Fruit fly (Drosophila melanogaster) whole organism, embryonic: ENCODE results near the gene cpx.

Experiments used
- Adf1 ChIP-seq: fragments of 200-800 bp; sonication (Bioruptor generic); IDR thresholded peaks from 2 replicates; pipeline ENCODE4 v1.3.6; 2022; ENCODE audit warnings: missing biosample characterization, missing genetic modification characterization
- B-H2 ChIP-seq: fragments of 200-800 bp; sonication (Bioruptor generic); optimal IDR thresholded peaks from 2 replicates; lab custom pipeline; 2018; ENCODE audit warnings: missing biosample characterization, mild to moderate bottlenecking, missing genetic modification characterization
- Bgb ChIP-seq: fragments of 200-800 bp; sonication (Bioruptor generic); IDR thresholded peaks from 2 replicates; pipeline ENCODE4 v1.3.6; 2022; ENCODE audit warnings: missing biosample characterization, missing genetic modification characterization; ENCODE audit not compliant: partially characterized antibody
- CG10321 ChIP-seq: fragments of 200-800 bp; sonication (Bioruptor generic); IDR thresholded peaks from 2 replicates; pipeline ENCODE4 v1.3.6; 2022; ENCODE audit warnings: missing biosample characterization, missing genetic modification characterization
- CG10431 ChIP-seq: fragments of 200-800 bp; sonication (Bioruptor generic); optimal IDR thresholded peaks from 3 replicates; lab custom pipeline; 2018; ENCODE audit warnings: missing biosample characterization, mild to moderate bottlenecking, missing genetic modification characterization
- CG15479 ChIP-seq: fragments of 200-800 bp; sonication (Bioruptor generic); optimal IDR thresholded peaks from 3 replicates; lab custom pipeline; 2019; ENCODE audit warnings: missing biosample characterization, mild to moderate bottlenecking, missing genetic modification characterization, moderate library complexity
- CG1603 ChIP-seq: fragments of 200-800 bp; sonication (Bioruptor generic); optimal IDR thresholded peaks from 2 replicates; lab custom pipeline; 2019; ENCODE audit warnings: missing biosample characterization, mild to moderate bottlenecking, missing genetic modification characterization, moderate library complexity
- CG2199 ChIP-seq: fragments of 200-800 bp; sonication (Bioruptor generic); IDR thresholded peaks from 3 replicates; pipeline ENCODE4 v1.3.6; 2022; ENCODE audit warnings: missing biosample characterization, missing genetic modification characterization
- CG31388 ChIP-seq: fragments of 200-800 bp; sonication (Bioruptor generic); optimal IDR thresholded peaks from 2 replicates; lab custom pipeline; 2016; ENCODE audit warnings: missing biosample characterization, missing genetic modification characterization
- CG32532 ChIP-seq: fragments of 200-800 bp; sonication (Bioruptor generic); IDR thresholded peaks from 2 replicates; pipeline ENCODE4 v1.3.6; 2022; ENCODE audit warnings: missing biosample characterization, missing genetic modification characterization
- CG33557 ChIP-seq: fragments of 200-800 bp; sonication (Bioruptor generic); optimal IDR thresholded peaks from 2 replicates; lab custom pipeline; 2019; ENCODE audit warnings: missing biosample characterization, mild to moderate bottlenecking, missing genetic modification characterization, moderate library complexity
- CG34376 ChIP-seq: fragments of 200-800 bp; sonication (Bioruptor generic); optimal IDR thresholded peaks from 2 replicates; lab custom pipeline; 2018; ENCODE audit warnings: missing biosample characterization, mild to moderate bottlenecking, missing genetic modification characterization
- CG4854 ChIP-seq: fragments of 200-800 bp; sonication (Bioruptor generic); optimal IDR thresholded peaks from 2 replicates; lab custom pipeline; 2016; ENCODE audit warnings: missing biosample characterization, missing genetic modification characterization, inconsistent platforms
- CG5180 ChIP-seq: fragments of 200-800 bp; sonication (Bioruptor generic); optimal IDR thresholded peaks from 3 replicates; lab custom pipeline; 2017; ENCODE audit warnings: missing biosample characterization, missing genetic modification characterization, mild to moderate bottlenecking, moderate library complexity, missing genetic modification reagents
- CG6689 ChIP-seq: fragments of 200-800 bp; sonication (Bioruptor generic); IDR thresholded peaks from 2 replicates; pipeline ENCODE4 v1.3.6; 2022; ENCODE audit warnings: missing biosample characterization, missing genetic modification characterization
- CG6791 ChIP-seq: fragments of 200-800 bp; sonication (Bioruptor generic); IDR thresholded peaks from 3 replicates; pipeline ENCODE4 v1.3.6; 2022; ENCODE audit warnings: missing biosample characterization, missing genetic modification characterization; ENCODE audit not compliant: partially characterized antibody
- CG7839 ChIP-seq: fragments of 200-800 bp; sonication (Bioruptor generic); optimal IDR thresholded peaks from 3 replicates; lab custom pipeline; 2018; ENCODE audit warnings: missing biosample characterization, mild to moderate bottlenecking, missing genetic modification characterization, moderate library complexity
- CG7987 ChIP-seq: fragments of 200-800 bp; sonication (Bioruptor generic); optimal IDR thresholded peaks from 2 replicates; lab custom pipeline; 2018; ENCODE audit warnings: missing biosample characterization, mild to moderate bottlenecking, missing genetic modification characterization, moderate library complexity
- CG8944 ChIP-seq: fragments of 200-800 bp; sonication (Bioruptor generic); optimal IDR thresholded peaks from 3 replicates; lab custom pipeline; 2016; ENCODE audit warnings: missing biosample characterization, missing genetic modification characterization
- CG9727 ChIP-seq: fragments of 200-800 bp; sonication (Bioruptor generic); optimal IDR thresholded peaks from 3 replicates; lab custom pipeline; 2017; ENCODE audit warnings: missing biosample characterization, mild to moderate bottlenecking, missing genetic modification characterization
- Dfd ChIP-seq, 2 experiments: fragments of >200 bp; optimal IDR thresholded peaks; 2 replicates each; lab custom pipeline; 2017; ENCODE audit warnings: missing biosample characterization in 2 of 2, missing genetic modification characterization in 2 of 2
- Ets97D ChIP-seq: fragments of 200-800 bp; sonication (Bioruptor generic); optimal IDR thresholded peaks from 3 replicates; lab custom pipeline; 2016; ENCODE audit warnings: missing biosample characterization, missing genetic modification characterization
- Lhr ChIP-seq: fragments of 200-800 bp; sonication (Bioruptor generic); optimal IDR thresholded peaks from 3 replicates; lab custom pipeline; 2017; ENCODE audit warnings: mild to moderate bottlenecking, missing biosample characterization, missing genetic modification reagents, missing genetic modification characterization
- Mes4 ChIP-seq: fragments of 200-800 bp; sonication (Bioruptor generic); optimal IDR thresholded peaks from 2 replicates; lab custom pipeline; 2016; ENCODE audit warnings: missing biosample characterization, missing genetic modification characterization
- Nf-YA ChIP-seq: fragments of 200-800 bp; sonication (Bioruptor generic); IDR thresholded peaks from 2 replicates; pipeline ENCODE4 v1.3.6; 2022; ENCODE audit warnings: missing biosample characterization, missing genetic modification characterization
- TFAM ChIP-seq: fragments of 200-800 bp; sonication (Bioruptor generic); optimal IDR thresholded peaks from 2 replicates; lab custom pipeline; 2017; ENCODE audit warnings: missing biosample characterization, missing genetic modification characterization, inconsistent platforms
- Vsx1 ChIP-seq: fragments of 200-800 bp; sonication (Bioruptor generic); optimal IDR thresholded peaks from 2 replicates; lab custom pipeline; 2017; ENCODE audit warnings: missing biosample characterization, mild to moderate bottlenecking, missing genetic modification characterization, missing genetic modification reagents
- bowl ChIP-seq: fragments of 200-800 bp; sonication (Bioruptor generic); IDR thresholded peaks from 2 replicates; pipeline ENCODE4 v1.3.6; 2022; ENCODE audit warnings: missing biosample characterization, missing genetic modification characterization
- br ChIP-seq: fragments of >200 bp; optimal IDR thresholded peaks from 2 replicates; lab custom pipeline; 2017
- cas ChIP-seq: fragments of 200-800 bp; sonication (Bioruptor generic); IDR thresholded peaks from 2 replicates; pipeline ENCODE4 v1.3.6; 2022; ENCODE audit warnings: missing biosample characterization, missing genetic modification characterization
- cg ChIP-seq: fragments of 200-800 bp; sonication (Bioruptor generic); optimal IDR thresholded peaks from 3 replicates; lab custom pipeline; 2019; ENCODE audit warnings: missing biosample characterization, mild to moderate bottlenecking, missing genetic modification characterization, moderate library complexity
- crc ChIP-seq: fragments of 200-800 bp; sonication (Bioruptor generic); optimal IDR thresholded peaks from 2 replicates; lab custom pipeline; 2016; ENCODE audit warnings: missing biosample characterization, missing genetic modification characterization
- dan ChIP-seq: fragments of 200-800 bp; sonication (Bioruptor generic); IDR thresholded peaks from 2 replicates; pipeline ENCODE4 v1.3.6; 2022; ENCODE audit warnings: missing biosample characterization, missing genetic modification characterization
- danr ChIP-seq: fragments of 200-800 bp; sonication (Bioruptor generic); IDR thresholded peaks from 2 replicates; pipeline ENCODE4 v1.3.6; 2022; ENCODE audit warnings: missing biosample characterization, missing genetic modification characterization
- dati ChIP-seq: fragments of 200-800 bp; sonication (Bioruptor generic); IDR thresholded peaks from 2 replicates; pipeline ENCODE4 v1.3.6; 2022; ENCODE audit warnings: missing biosample characterization, missing genetic modification characterization
- exex ChIP-seq: fragments of 200-800 bp; sonication (Bioruptor generic); optimal IDR thresholded peaks from 4 replicates; lab custom pipeline; 2018; ENCODE audit warnings: missing biosample characterization, mild to moderate bottlenecking, missing genetic modification characterization, moderate library complexity
- fd96Cb ChIP-seq: fragments of 200-800 bp; sonication (Bioruptor generic); optimal IDR thresholded peaks from 2 replicates; lab custom pipeline; 2018; ENCODE audit warnings: missing biosample characterization, mild to moderate bottlenecking, missing genetic modification characterization, moderate library complexity
- gcm2 ChIP-seq: fragments of 200-800 bp; sonication (Bioruptor generic); optimal IDR thresholded peaks from 2 replicates; lab custom pipeline; 2016; ENCODE audit warnings: missing biosample characterization, missing genetic modification characterization
- gro ChIP-seq: fragments of 200-800 bp; sonication (Bioruptor generic); optimal IDR thresholded peaks from 2 replicates; lab custom pipeline; 2016; ENCODE audit warnings: missing biosample characterization, missing genetic modification characterization
- ham ChIP-seq: fragments of 200-800 bp; sonication (Bioruptor generic); IDR thresholded peaks from 2 replicates; pipeline ENCODE4 v1.3.6; 2022; ENCODE audit warnings: missing biosample characterization, missing genetic modification characterization
- jumu ChIP-seq: fragments of 200-800 bp; sonication (Bioruptor generic); optimal IDR thresholded peaks from 3 replicates; lab custom pipeline; 2016; ENCODE audit warnings: missing biosample characterization, missing genetic modification characterization
- ken ChIP-seq: fragments of 200-800 bp; sonication (Bioruptor generic); IDR thresholded peaks from 3 replicates; pipeline ENCODE4 v1.3.6; 2022; ENCODE audit warnings: missing biosample characterization, missing genetic modification characterization
- kni ChIP-seq: fragments of 200-800 bp; sonication (Bioruptor generic); optimal IDR thresholded peaks from 3 replicates; lab custom pipeline; 2017; ENCODE audit warnings: mild to moderate bottlenecking, missing biosample characterization, missing genetic modification reagents, missing genetic modification characterization
- lmd ChIP-seq: fragments of 200-800 bp; sonication (Bioruptor generic); IDR thresholded peaks from 2 replicates; pipeline ENCODE4 v1.3.6; 2022; ENCODE audit warnings: missing biosample characterization, missing genetic modification characterization
- phol ChIP-seq: fragments of 200-800 bp; sonication (Bioruptor generic); optimal IDR thresholded peaks from 3 replicates; lab custom pipeline; 2018; ENCODE audit warnings: missing biosample characterization, mild to moderate bottlenecking, missing genetic modification characterization, moderate library complexity
- pum ChIP-seq: fragments of 200-800 bp; sonication (Bioruptor generic); optimal IDR thresholded peaks from 2 replicates; lab custom pipeline; 2016; ENCODE audit warnings: missing biosample characterization, missing genetic modification characterization
- ssp ChIP-seq: fragments of 200-800 bp; sonication (Bioruptor generic); IDR thresholded peaks from 2 replicates; pipeline ENCODE4 v1.3.6; 2022; ENCODE audit warnings: missing biosample characterization, missing genetic modification characterization
- trem ChIP-seq: fragments of 200-800 bp; optimal IDR thresholded peaks from 3 replicates; lab custom pipeline; 2019; ENCODE audit warnings: missing biosample characterization, mild to moderate bottlenecking, missing genetic modification characterization, moderate library complexity
- tx ChIP-seq: fragments of 200-800 bp; sonication (Bioruptor generic); optimal IDR thresholded peaks from 2 replicates; lab custom pipeline; 2016; ENCODE audit warnings: missing biosample characterization, missing genetic modification characterization
- vfl ChIP-seq: fragments of 200-800 bp; sonication (Bioruptor generic); optimal IDR thresholded peaks from 2 replicates; lab custom pipeline; 2016; ENCODE audit warnings: missing biosample characterization, missing genetic modification characterization
- z ChIP-seq: fragments of 200-800 bp; sonication (Bioruptor generic); IDR thresholded peaks from 3 replicates; pipeline ENCODE4 v1.3.6; 2022; ENCODE audit warnings: missing biosample characterization, missing genetic modification characterization

The cpx gene

dm6 chr3R:4243096-4243940, 36.7 kb upstream of the cpx start, which contains the start of gene CG34305 (continued):
- TF ChIP-seq CG5180 (GFP tag; lab: Kevin White, UChicago) (no peak), z (GFP tag; lab: Robert Waterston, UW) (no peak), Lhr (GFP tag; lab: Kevin White, UChicago) (no peak), TFAM (no peak), CG33557 (no peak), cg (GFP tag; lab: Kevin White, UChicago) (no peak), trem (no peak), CG6689 (GFP tag; lab: Robert Waterston, UW) (no peak), dati (GFP tag; lab: Robert Waterston, UW) (no peak), lmd (GFP tag; lab: Robert Waterston, UW) (peak; percentile 25; the same call in 1 of the 2 replicates), Vsx1 (GFP tag; lab: Kevin White, UChicago) (no peak), CG10321 (GFP tag; lab: Robert Waterston, UW) (no peak), danr (GFP tag; lab: Robert Waterston, UW) (no peak), crc (GFP tag; lab: Kevin White, UChicago) (no peak), br (lab: Kevin White, UChicago) (no peak), CG4854 (GFP tag; lab: Kevin White, UChicago) (no peak), CG1603 (tag; lab: Kevin White, UChicago) (no peak), B-H2 (GFP tag; lab: Kevin White, UChicago) (no peak), Dfd (GFP tag; optimal IDR thresholded peaks at IDR 0.05; lab: Kevin White, UChicago) (no peak), tx (GFP tag; lab: Kevin White, UChicago) (no peak), pum (no peak), jumu (no peak), CG15479 (GFP tag; lab: Kevin White, UChicago) (no peak), CG10431 (GFP tag; lab: Kevin White, UChicago) (no peak), Ets97D (no peak), CG7839 (peak; percentile 32), gcm2 (no peak), CG2199 (GFP tag; lab: Robert Waterston, UW) (0 out of 3 replicates have a peak, but pooled peaks have one; percentile 51), Adf1 (no peak), kni (no peak), bowl (no peak), CG31388 (GFP tag; lab: Kevin White, UChicago) (no peak), CG6791 (GFP tag; lab: Robert Waterston, UW) (no peak), ken (GFP tag; lab: Robert Waterston, UW) (no peak), CG9727 (GFP tag; lab: Kevin White, UChicago) (no peak), fd96Cb (no peak), vfl (GFP tag; lab: Kevin White, UChicago) (no peak), CG34376 (GFP tag; lab: Kevin White, UChicago) (no peak), exex (tag; lab: Kevin White, UChicago) (no peak), Bgb (GFP tag; lab: Robert Waterston, UW) (no peak), dan (no peak), cas (no peak), CG8944 (no peak), gro (no peak), Mes4 (GFP tag; lab: Kevin White, UChicago) (no peak), ssp (GFP tag; lab: Robert Waterston, UW) (no peak), phol (tag; lab: Kevin White, UChicago) (peak; percentile 7), CG7987 (no peak), Nf-YA (GFP tag; lab: Robert Waterston, UW) (no peak), ham (no peak), CG32532 (GFP tag; lab: Robert Waterston, UW) (peak; percentile 37; the same call in 1 of the 2 replicates)
